Worm (Caenorhabditis elegans): ENCODE data around the gene Y41C4A.9.

DNA sequence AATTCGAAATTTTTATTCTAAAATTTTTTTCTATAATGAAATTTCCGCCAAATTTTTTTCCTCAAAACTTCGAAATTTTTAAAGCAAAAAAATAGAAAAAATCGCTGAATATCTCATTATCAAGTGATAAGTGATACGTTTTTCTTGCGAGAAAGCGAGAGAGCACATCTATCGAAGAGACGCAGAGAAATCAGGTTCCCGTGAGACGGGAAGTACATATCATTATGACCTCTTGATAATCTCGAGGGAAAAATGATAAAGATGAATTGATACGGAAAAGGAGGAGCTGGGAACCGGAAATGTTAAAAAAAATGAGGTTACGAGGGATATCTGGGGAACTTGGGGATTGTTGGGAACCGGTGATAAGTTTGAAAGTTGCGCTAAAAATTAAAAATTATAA, 8.6 kb upstream of the Y41C4A.9 start:
- TF ChIP-seq unc-62 (GFP tag; optimal IDR thresholded peaks at IDR 0.05) (no peak), lsy-2 (tag; optimal IDR thresholded peaks at IDR 0.05) (no peak)
